Fruit fly (Drosophila melanogaster) whole organism, prepupa: ENCODE measurements around the gene Pnn.

Experiments used
- CG11762 ChIP-seq: fragments of 200-800 bp; sonication (Bioruptor generic); optimal IDR thresholded peaks from 3 replicates; lab custom pipeline; 2016; ENCODE audit warnings: missing biosample characterization, missing genetic modification characterization; ENCODE audit not compliant: insufficient read depth
- CG3919 ChIP-seq: fragments of 200-800 bp; sonication (Bioruptor generic); optimal IDR thresholded peaks from 3 replicates; lab custom pipeline; 2016; ENCODE audit warnings: missing biosample characterization, missing genetic modification characterization
- CG6276 ChIP-seq: fragments of 200-800 bp; sonication (Bioruptor generic); optimal IDR thresholded peaks from 2 replicates; lab custom pipeline; 2017; ENCODE audit warnings: missing biosample characterization, mild to moderate bottlenecking, missing genetic modification characterization
- Ets96B ChIP-seq: fragments of 200-800 bp; optimal IDR thresholded peaks from 2 replicates; lab custom pipeline; 2019; ENCODE audit warnings: missing biosample characterization, mild to moderate bottlenecking, missing genetic modification characterization, moderate library complexity
- OdsH ChIP-seq: fragments of 200-800 bp; sonication (Bioruptor generic); optimal IDR thresholded peaks from 3 replicates; lab custom pipeline; 2016; ENCODE audit warnings: missing biosample characterization, missing genetic modification characterization
- acj6 ChIP-seq: fragments of 200-800 bp; sonication (Bioruptor generic); optimal IDR thresholded peaks from 3 replicates; lab custom pipeline; 2016; ENCODE audit warnings: missing biosample characterization, missing genetic modification characterization

- TF ChIP-seq OdsH (no peak), Ets96B (tag; lab: Kevin White, UChicago) (no peak), acj6 (GFP tag; lab: Kevin White, UChicago) (no peak), CG11762 (GFP tag; lab: Kevin White, UChicago) (no peak), CG3919 (no peak), CG6276 (GFP tag; lab: Kevin White, UChicago) (no peak)
These were observed 906 bp upstream of the Pnn start, which contains the start of gene side-VII for dm6 chr3R:9739793-9740192.
